Worm (Caenorhabditis elegans): Measurements from ENCODE around the gene F13D12.3.

The F13D12.3 gene

ce11 chrII:11765506-11766152 is 45.4 kb downstream of the F13D12.3 start:
- TF ChIP-seq ceh-82 (tag; optimal IDR thresholded peaks at IDR 0.05) (no peak), R02D3.7 (tag; optimal IDR thresholded peaks at IDR 0.05) (no peak), gmeb-1 (tag; optimal IDR thresholded peaks at IDR 0.05) (no peak), ztf-4 (tag; optimal IDR thresholded peaks at IDR 0.05) (no peak)

- TF ChIP-seq elt-3 (tag; optimal IDR thresholded peaks at IDR 0.05) (no peak), dmd-4 (tag; optimal IDR thresholded peaks at IDR 0.05) (no peak), nhr-23 (tag; optimal IDR thresholded peaks at IDR 0.05) (no peak), zag-1 (tag; optimal IDR thresholded peaks at IDR 0.05) (no peak), lsy-2 (tag; optimal IDR thresholded peaks at IDR 0.05) (no peak), mdl-1 (tag; optimal IDR thresholded peaks at IDR 0.05) (no peak), ztf-4 (tag; optimal IDR thresholded peaks at IDR 0.05) (no peak), lin-13 (GFP tag; optimal IDR thresholded peaks at IDR 0.05) (no peak), aly-2 (tag; optimal IDR thresholded peaks at IDR 0.05) (no peak)
These were observed 46.3 kb downstream of the F13D12.3 start, which contains the start of gene F44E5.2 for ce11 chrII:11766472-11766871. TSS of gene F44E5.2 (plus strand) at chrII:11766772.
